Worm (Caenorhabditis elegans) whole organism, L1 larva: ENCODE results near the gene pqn-53.

ENCODE experiments used
- C16A3.4 ChIP-seq: fragments of 150-350 bp; optimal IDR thresholded peaks from 2 replicates; lab custom pipeline; 2014; ENCODE audit warnings: missing biosample characterization, missing genetic modification characterization
- aha-1 ChIP-seq: fragments of 150-350 bp; optimal IDR thresholded peaks from 2 replicates; lab custom pipeline; 2014; ENCODE audit warnings: missing biosample characterization, missing genetic modification characterization
- alr-1 ChIP-seq: fragments of 200-800 bp; sonication (Bioruptor generic); optimal IDR thresholded peaks from 2 replicates; lab custom pipeline; 2018; ENCODE audit warnings: borderline replicate concordance, mild to moderate bottlenecking, missing genetic modification characterization, missing compliant biosample characterization
- aly-2 ChIP-seq: fragments of 150-350 bp; optimal IDR thresholded peaks from 2 replicates; lab custom pipeline; 2014; ENCODE audit warnings: missing biosample characterization, missing genetic modification characterization
- blmp-1 ChIP-seq: fragments of 150-350 bp; optimal IDR thresholded peaks from 2 replicates; lab custom pipeline; 2014; ENCODE audit warnings: missing biosample characterization, missing genetic modification characterization
- ceh-63 ChIP-seq: fragments of 200-800 bp; sonication (Bioruptor generic); optimal IDR thresholded peaks from 2 replicates; lab custom pipeline; 2018; ENCODE audit warnings: mild to moderate bottlenecking, missing genetic modification characterization, missing compliant biosample characterization
- ceh-82 ChIP-seq, 3 experiments: fragments of 150-350 bp in 1 of 3; sonication (generic microtip) in 2 of 3; optimal IDR thresholded peaks; 2 replicates each; lab custom pipeline; 2014 to 2017; ENCODE audit warnings: missing biosample characterization in 3 of 3, missing genetic modification characterization in 3 of 3
- ceh-88 ChIP-seq: fragments of 200-800 bp; sonication (Bioruptor generic); IDR thresholded peaks from 2 replicates; pipeline ENCODE4 v1.3.6; 2022; ENCODE audit warnings: missing genetic modification characterization, missing compliant biosample characterization
- efl-1 ChIP-seq, 4 experiments: fragments of 150-350 bp; optimal IDR thresholded peaks in 3 of 4; peaks in 1 of 4; 1 replicate in 1 of 4; 2 replicates in 3 of 4; lab custom pipeline; 2014; ENCODE audit warnings: missing biosample characterization in 2 of 4, missing genetic modification characterization in 2 of 4, missing genetic modification reagents in 2 of 4
- efl-3 ChIP-seq: fragments of 200-800 bp; sonication (Bioruptor generic); optimal IDR thresholded peaks from 2 replicates; lab custom pipeline; 2018; ENCODE audit warnings: mild to moderate bottlenecking, missing genetic modification characterization, missing compliant biosample characterization
- egl-27 ChIP-seq, 2 experiments: fragments of 150-350 bp in 1 of 2; sonication (generic microtip); optimal IDR thresholded peaks; 3 replicates each; lab custom pipeline; 2017 to 2018; ENCODE audit warnings: missing biosample characterization in 2 of 2, missing genetic modification characterization in 2 of 2, missing genetic modification reagents in 2 of 2
- elt-2 ChIP-seq: sonication (generic microtip); optimal IDR thresholded peaks from 2 replicates; lab custom pipeline; 2016; ENCODE audit warnings: missing genetic modification characterization, mild to moderate bottlenecking, inconsistent platforms, missing compliant biosample characterization, missing genetic modification reagents
- ets-5 ChIP-seq: fragments of 200-800 bp; sonication (Bioruptor generic); IDR thresholded peaks from 2 replicates; pipeline ENCODE4 v1.3.6; 2022; ENCODE audit warnings: missing genetic modification characterization, missing compliant biosample characterization
- fkh-10 ChIP-seq: sonication (generic microtip); optimal IDR thresholded peaks from 2 replicates; lab custom pipeline; 2017; ENCODE audit warnings: missing biosample characterization, missing genetic modification reagents, missing genetic modification characterization
- fos-1 ChIP-seq: fragments of 150-350 bp; optimal IDR thresholded peaks from 2 replicates; lab custom pipeline; 2014; ENCODE audit warnings: missing biosample characterization, missing genetic modification characterization
- grh-1 ChIP-seq: fragments of 200-800 bp; sonication (Bioruptor generic); IDR thresholded peaks from 2 replicates; pipeline ENCODE4 v1.3.6; 2022; ENCODE audit warnings: missing genetic modification reagents, missing genetic modification characterization, missing compliant biosample characterization
- hlh-17 ChIP-seq: fragments of 200-800 bp; sonication (Bioruptor generic); optimal IDR thresholded peaks from 2 replicates; lab custom pipeline; 2018; ENCODE audit warnings: missing genetic modification characterization, mild to moderate bottlenecking, missing compliant biosample characterization, moderate library complexity, borderline replicate concordance
- hlh-4 ChIP-seq: sonication (generic microtip); optimal IDR thresholded peaks from 2 replicates; lab custom pipeline; 2016; ENCODE audit warnings: mild to moderate bottlenecking, missing genetic modification characterization, missing compliant biosample characterization
- hpl-2 ChIP-seq: fragments of 150-350 bp; optimal IDR thresholded peaks from 2 replicates; lab custom pipeline; 2014; ENCODE audit warnings: missing biosample characterization, missing genetic modification reagents, missing genetic modification characterization
- lin-14 ChIP-seq: fragments of 200-800 bp; sonication (Bioruptor generic); optimal IDR thresholded peaks from 2 replicates; lab custom pipeline; 2018; ENCODE audit warnings: mild to moderate bottlenecking, missing genetic modification characterization, moderate library complexity, missing compliant biosample characterization
- lin-15B ChIP-seq: fragments of 150-350 bp; sonication (generic microtip); optimal IDR thresholded peaks from 3 replicates; lab custom pipeline; 2014; ENCODE audit warnings: missing biosample characterization, missing genetic modification characterization
- lin-35 ChIP-seq, 2 experiments: fragments of 150-350 bp; optimal IDR thresholded peaks; 2 replicates each; lab custom pipeline; 2014; ENCODE audit warnings: missing biosample characterization in 2 of 2, missing genetic modification characterization in 2 of 2, missing genetic modification reagents in 2 of 2
- lin-39 ChIP-seq: fragments of 150-350 bp; optimal IDR thresholded peaks from 2 replicates; lab custom pipeline; 2014; ENCODE audit warnings: missing biosample characterization, missing genetic modification reagents, missing genetic modification characterization
- lir-3 ChIP-seq: sonication (generic microtip); optimal IDR thresholded peaks from 2 replicates; lab custom pipeline; 2016; ENCODE audit warnings: mild to moderate bottlenecking, missing genetic modification characterization, moderate library complexity, missing compliant biosample characterization; ENCODE audit not compliant: poor library complexity
- lsy-2 ChIP-seq, 2 experiments: fragments of 150-350 bp; optimal IDR thresholded peaks; 2 replicates each; lab custom pipeline; 2014; ENCODE audit warnings: missing biosample characterization in 2 of 2, missing genetic modification characterization in 2 of 2
- mab-9 ChIP-seq: fragments of 200-800 bp; sonication (Bioruptor generic); IDR thresholded peaks from 2 replicates; pipeline ENCODE4 v1.3.6; 2022; ENCODE audit warnings: missing genetic modification reagents, missing genetic modification characterization, missing compliant biosample characterization
- mep-1 ChIP-seq: fragments of 150-350 bp; optimal IDR thresholded peaks from 2 replicates; lab custom pipeline; 2014; ENCODE audit warnings: missing biosample characterization, missing genetic modification characterization
- nhr-12 ChIP-seq: sonication (generic microtip); optimal IDR thresholded peaks from 2 replicates; lab custom pipeline; 2017; ENCODE audit warnings: missing biosample characterization, missing genetic modification characterization
- nhr-19 ChIP-seq: fragments of 200-800 bp; sonication (Bioruptor generic); conservative IDR thresholded peaks from 2 replicates; pipeline ENCODE4 v1.3.6; 2022; ENCODE audit warnings: missing genetic modification characterization, missing compliant biosample characterization
- nhr-20 ChIP-seq: sonication (generic microtip); optimal IDR thresholded peaks from 2 replicates; lab custom pipeline; 2016; ENCODE audit warnings: mild to moderate bottlenecking, missing genetic modification characterization, missing compliant biosample characterization
- nhr-71 ChIP-seq: sonication (generic microtip); optimal IDR thresholded peaks from 2 replicates; lab custom pipeline; 2016; ENCODE audit warnings: mild to moderate bottlenecking, missing genetic modification characterization, moderate library complexity, missing compliant biosample characterization
- nhr-84 ChIP-seq: sonication (generic microtip); optimal IDR thresholded peaks from 2 replicates; lab custom pipeline; 2017; ENCODE audit warnings: missing biosample characterization, missing genetic modification characterization
- nhr-85 ChIP-seq: sonication (generic microtip); peaks from one replicate; lab custom pipeline; 2016; ENCODE audit warnings: missing genetic modification characterization, inconsistent platforms, missing compliant biosample characterization
- nhr-90 ChIP-seq: sonication (generic microtip); optimal IDR thresholded peaks from 2 replicates; lab custom pipeline; 2016; ENCODE audit warnings: mild to moderate bottlenecking, missing genetic modification characterization, missing compliant biosample characterization; ENCODE audit not compliant: poor library complexity
- pax-3 ChIP-seq: fragments of 200-800 bp; sonication (Bioruptor generic); optimal IDR thresholded peaks from 2 replicates; lab custom pipeline; 2018; ENCODE audit warnings: mild to moderate bottlenecking, missing genetic modification characterization, moderate library complexity, missing compliant biosample characterization
- skn-1 ChIP-seq: fragments of 150-350 bp; optimal IDR thresholded peaks from 2 replicates; lab custom pipeline; 2014; ENCODE audit warnings: missing biosample characterization, missing genetic modification characterization
- snu-23 ChIP-seq: sonication (generic microtip); optimal IDR thresholded peaks from 2 replicates; lab custom pipeline; 2016; ENCODE audit warnings: missing genetic modification characterization, missing compliant biosample characterization
- sup-37 ChIP-seq: fragments of 200-800 bp; sonication (Bioruptor generic); optimal IDR thresholded peaks from 2 replicates; lab custom pipeline; 2018; ENCODE audit warnings: mild to moderate bottlenecking, missing genetic modification characterization, missing compliant biosample characterization
- swsn-7 ChIP-seq: sonication (generic microtip); optimal IDR thresholded peaks from 2 replicates; lab custom pipeline; 2016; ENCODE audit warnings: missing genetic modification characterization, missing compliant biosample characterization
- tbx-2 ChIP-seq: sonication (generic microtip); optimal IDR thresholded peaks from 2 replicates; lab custom pipeline; 2016; ENCODE audit warnings: missing genetic modification characterization, missing compliant biosample characterization
- tlp-1 ChIP-seq: fragments of 150-350 bp; optimal IDR thresholded peaks from 2 replicates; lab custom pipeline; 2014; ENCODE audit warnings: missing biosample characterization, missing genetic modification characterization
- unc-130 ChIP-seq: fragments of 150-350 bp; optimal IDR thresholded peaks from 2 replicates; lab custom pipeline; 2017; ENCODE audit warnings: missing biosample characterization, missing genetic modification characterization, inconsistent platforms
- unc-86 ChIP-seq: sonication (generic microtip); optimal IDR thresholded peaks from 2 replicates; lab custom pipeline; 2016; ENCODE audit warnings: missing genetic modification characterization, missing compliant biosample characterization
- unc-98 ChIP-seq: fragments of 200-800 bp; sonication (Bioruptor generic); IDR thresholded peaks from 2 replicates; pipeline ENCODE4 v1.3.6; 2022; ENCODE audit warnings: missing genetic modification characterization, missing compliant biosample characterization
- xbp-1 ChIP-seq: sonication (generic microtip); optimal IDR thresholded peaks from 2 replicates; lab custom pipeline; 2016; ENCODE audit warnings: missing genetic modification characterization, missing compliant biosample characterization
- ztf-4 ChIP-seq: fragments of 150-350 bp; optimal IDR thresholded peaks from 2 replicates; lab custom pipeline; 2014; ENCODE audit warnings: missing biosample characterization, missing genetic modification characterization

The pqn-53 gene

ce11 chrV:12106841-12107240 is 41.6 kb upstream of the pqn-53 start, which contains the start of gene nhr-136:
TSS of gene nhr-136 (plus strand) at chrV:12107141.
- TF ChIP-seq lin-35 (GFP tag; optimal IDR thresholded peaks at IDR 0.05; lab: Kevin White, UChicago): peak in 1 of 2 experiments; percentile 47
- TF ChIP-seq skn-1: no peak
- TF ChIP-seq egl-27 (tag; optimal IDR thresholded peaks at IDR 0.05; lab: Kevin White, UChicago): no peak
- no peak for TF ChIP-seq aly-2
- TF ChIP-seq lsy-2 (tag; optimal IDR thresholded peaks at IDR 0.05; lab: Kevin White, UChicago): peak in 1 of 2 experiments; percentile 5
- TF ChIP-seq tlp-1 (tag; lab: Kevin White, UChicago): no peak
- no peak for TF ChIP-seq lir-3 (tag; lab: Kevin White, UChicago)
- no peak for TF ChIP-seq ceh-63 (GFP tag; lab: Kevin White, UChicago)
- peak; percentile 21 for TF ChIP-seq nhr-20
- no peak for TF ChIP-seq fos-1 (tag; lab: Kevin White, UChicago)
- no peak for TF ChIP-seq swsn-7 (tag; lab: Kevin White, UChicago)
- peak; percentile 75 for TF ChIP-seq blmp-1 (tag; lab: Kevin White, UChicago)
- TF ChIP-seq ceh-82 (tag; optimal IDR thresholded peaks at IDR 0.05; lab: Kevin White, UChicago): peak in 1 of 3 experiments; percentile 18
- TF ChIP-seq snu-23 (GFP tag; lab: Kevin White, UChicago): peak; percentile 7
- no peak for TF ChIP-seq hpl-2
- TF ChIP-seq lin-14 (GFP tag; lab: Kevin White, UChicago): peak; percentile 34
- no peak for TF ChIP-seq mab-9 (GFP tag; lab: Robert Waterston, UW)
- no peak for TF ChIP-seq lin-39 (tag; lab: Kevin White, UChicago)
- TF ChIP-seq grh-1 (GFP tag; lab: Robert Waterston, UW): no peak
- no peak for TF ChIP-seq efl-1 (optimal IDR thresholded peaks at IDR 0.05; lab: Kevin White, UChicago)
- peak in 1 of 2 experiments; percentile 53 for TF ChIP-seq efl-1 (GFP tag; optimal IDR thresholded peaks at IDR 0.05 in 1 of 2; lab: Kevin White, UChicago)
- no peak for TF ChIP-seq unc-130 (tag; lab: Kevin White, UChicago)

ce11 chrV:12103920-12104319 is 38.7 kb upstream of the pqn-53 start, which contains the start of gene nhr-153:
TSS of gene nhr-153 (plus strand) at chrV:12104220.
- TF ChIP-seq sup-37 (GFP tag; lab: Kevin White, UChicago) (no peak), nhr-19 (GFP tag; lab: Robert Waterston, UW) (no peak), swsn-7 (tag; lab: Kevin White, UChicago) (no peak), nhr-90 (no peak), snu-23 (GFP tag; lab: Kevin White, UChicago) (peak; percentile 10), lsy-2 (tag; optimal IDR thresholded peaks at IDR 0.05; lab: Kevin White, UChicago) (no peak), hlh-17 (GFP tag; lab: Kevin White, UChicago) (no peak), aha-1 (tag; lab: Kevin White, UChicago) (no peak), lin-35 (GFP tag; optimal IDR thresholded peaks at IDR 0.05; lab: Kevin White, UChicago) (peak in 1 of 2 experiments; percentile 11), nhr-85 (tag; lab: Kevin White, UChicago) (no peak), ceh-88 (no peak), unc-86 (tag; lab: Kevin White, UChicago) (no peak)

DNA sequence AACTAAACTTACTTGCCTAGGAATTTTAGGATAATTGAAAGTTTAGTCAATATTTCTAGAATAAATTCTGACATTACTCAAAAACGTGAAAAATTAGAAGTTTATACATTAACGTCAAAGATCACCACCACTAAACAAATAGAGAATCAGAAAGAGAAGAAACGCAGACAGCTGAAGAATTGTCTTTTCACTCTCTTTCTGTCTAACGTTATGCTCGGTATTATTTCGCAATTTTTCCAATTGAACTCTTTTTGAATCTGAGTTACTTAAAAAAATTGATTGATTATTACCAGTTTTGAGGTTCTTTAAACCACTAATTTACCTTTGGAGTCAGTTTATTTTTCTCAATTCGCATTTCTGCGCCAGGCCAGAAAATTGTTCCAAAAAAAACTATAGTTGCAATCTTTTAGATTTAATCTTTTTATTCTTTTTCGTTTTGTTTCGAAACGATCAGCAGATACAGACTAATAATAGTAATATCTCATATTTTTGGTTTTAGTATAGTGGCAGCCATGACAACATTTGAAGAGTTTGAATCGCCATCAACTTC is 35.7 kb upstream of the pqn-53 start, which contains the start of gene nhr-154:
nhr-154 (plus strand) TSS at position 500 of the 550 bp plus-strand sequence.
- no peak for TF ChIP-seq nhr-90
- no peak for TF ChIP-seq ztf-4 (tag; lab: Kevin White, UChicago)
- TF ChIP-seq nhr-85 (tag; lab: Kevin White, UChicago): no peak
- no peak for TF ChIP-seq ets-5 (GFP tag; lab: Robert Waterston, UW)
- TF ChIP-seq efl-3 (GFP tag; lab: Kevin White, UChicago): no peak
- TF ChIP-seq unc-98 (GFP tag; lab: Robert Waterston, UW): no peak
- TF ChIP-seq xbp-1 (tag; lab: Kevin White, UChicago): no peak
- TF ChIP-seq aly-2: no peak
- no peak for TF ChIP-seq ceh-88
- TF ChIP-seq lsy-2 (tag; optimal IDR thresholded peaks at IDR 0.05; lab: Kevin White, UChicago): peak in 1 of 2 experiments; percentile 42
- TF ChIP-seq hlh-4 (tag; lab: Kevin White, UChicago): no peak
- TF ChIP-seq lin-14 (GFP tag; lab: Kevin White, UChicago): peak; percentile 63
- TF ChIP-seq egl-27 (tag; optimal IDR thresholded peaks at IDR 0.05; lab: Kevin White, UChicago): no peak
- no peak for TF ChIP-seq lin-15B (tag; lab: Kevin White, UChicago)
- peak; percentile 27 for TF ChIP-seq nhr-71 (tag; lab: Kevin White, UChicago)
- TF ChIP-seq pax-3 (tag; lab: Kevin White, UChicago): no peak
- TF ChIP-seq snu-23 (GFP tag; lab: Kevin White, UChicago): peak; percentile 30
- TF ChIP-seq skn-1: peak; percentile 75
- TF ChIP-seq tbx-2 (tag; lab: Kevin White, UChicago): no peak
- TF ChIP-seq fos-1 (tag; lab: Kevin White, UChicago): no peak
- TF ChIP-seq C16A3.4: no peak
- TF ChIP-seq fkh-10 (GFP tag; lab: Kevin White, UChicago): no peak
- no peak for TF ChIP-seq nhr-84 (tag; lab: Kevin White, UChicago)
- TF ChIP-seq elt-2 (tag; lab: Kevin White, UChicago): no peak
- no peak for TF ChIP-seq alr-1
- TF ChIP-seq nhr-12 (tag; lab: Kevin White, UChicago): no peak
- peak; percentile 60 for TF ChIP-seq nhr-20
- TF ChIP-seq mep-1: peak; percentile 11
